Worm (Caenorhabditis elegans): ENCODE results near the gene T08B1.4.

DNA sequence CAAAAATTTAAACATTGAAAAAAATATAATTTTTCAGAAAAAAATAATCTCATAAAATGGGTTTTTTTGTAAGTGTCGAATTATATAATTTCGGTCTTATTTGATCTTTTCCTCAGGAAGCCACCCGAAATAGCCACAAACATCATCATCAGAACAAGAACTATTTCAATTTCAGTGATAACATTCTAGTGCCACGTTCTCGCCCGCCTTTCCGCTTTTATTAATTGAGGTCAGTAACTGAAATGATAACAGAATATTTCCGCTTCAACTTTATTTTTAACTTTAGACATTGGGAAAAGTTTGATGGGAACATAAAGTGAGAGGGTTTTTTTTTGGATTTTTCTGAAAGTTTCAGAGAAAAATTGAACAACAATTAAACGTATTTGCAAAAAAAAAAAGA, 10.2 kb downstream of the T08B1.4 start:
- TF ChIP-seq him-1 (tag; optimal IDR thresholded peaks at IDR 0.05) (no peak), W03F9.2 (tag; optimal IDR thresholded peaks at IDR 0.05) (no peak)
